Fruit fly (Drosophila melanogaster): ENCODE results near the gene sif.

sif gene

DNA sequence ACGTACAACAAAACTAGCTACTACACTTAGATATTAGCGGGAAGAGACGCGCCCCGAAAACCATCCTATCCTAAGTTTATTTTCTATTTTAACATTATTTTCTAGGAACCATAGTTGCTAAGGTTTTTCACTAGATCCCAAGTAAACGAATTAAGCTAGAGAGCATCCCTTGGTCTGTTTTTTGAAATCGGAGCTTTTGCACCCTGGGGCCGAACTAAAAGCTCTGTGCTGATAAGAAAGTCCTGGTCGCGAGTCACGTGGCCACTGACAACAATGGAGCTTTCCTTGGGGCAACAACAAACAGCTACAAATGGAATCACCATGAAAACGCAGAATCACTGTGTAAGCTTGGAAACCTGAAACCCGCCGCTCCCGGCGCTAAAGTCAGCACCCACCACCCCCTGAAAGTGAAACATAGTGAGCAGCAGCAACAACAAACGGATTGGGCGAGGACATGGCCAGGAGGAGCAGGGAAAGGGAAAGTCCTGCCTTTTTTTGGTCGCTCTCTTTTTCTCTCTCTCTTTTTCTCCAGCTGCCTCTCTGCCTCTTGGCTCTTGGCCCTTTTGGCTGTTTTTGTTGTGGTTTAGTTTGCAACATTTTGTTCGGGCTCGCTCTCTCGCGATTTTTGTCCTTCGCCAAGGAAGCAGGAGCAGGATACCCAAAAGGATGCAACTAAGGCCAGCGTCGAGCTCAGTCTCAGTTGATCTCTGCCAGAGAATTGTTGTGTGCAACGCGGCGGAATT lies at the start of gene sif:
sif (plus strand) TSS at position 693 of the 743 bp plus-strand sequence.
- TF ChIP-seq CG14655 (GFP tag; optimal IDR thresholded peaks at IDR 0.05), result no peak
- TF ChIP-seq CG12605 (GFP tag; IDR thresholded peaks at IDR 0.05), result no peak
- no peak for TF ChIP-seq CG4496 (GFP tag; IDR thresholded peaks at IDR 0.05)
- no peak for TF ChIP-seq CG34367 (tag; optimal IDR thresholded peaks at IDR 0.05)
- no peak for TF ChIP-seq rn (GFP tag; IDR thresholded peaks at IDR 0.05)
- TF ChIP-seq Pif1A (GFP tag; optimal IDR thresholded peaks at IDR 0.05), result no peak
- TF ChIP-seq CG15710 (tag; optimal IDR thresholded peaks at IDR 0.05), result no peak
- TF ChIP-seq CG8159 (tag; optimal IDR thresholded peaks at IDR 0.05), result no peak
- no peak for TF ChIP-seq CG17806 (tag; optimal IDR thresholded peaks at IDR 0.05)
- TF ChIP-seq CG32121 (GFP tag; IDR thresholded peaks at IDR 0.05), result no peak

DNA sequence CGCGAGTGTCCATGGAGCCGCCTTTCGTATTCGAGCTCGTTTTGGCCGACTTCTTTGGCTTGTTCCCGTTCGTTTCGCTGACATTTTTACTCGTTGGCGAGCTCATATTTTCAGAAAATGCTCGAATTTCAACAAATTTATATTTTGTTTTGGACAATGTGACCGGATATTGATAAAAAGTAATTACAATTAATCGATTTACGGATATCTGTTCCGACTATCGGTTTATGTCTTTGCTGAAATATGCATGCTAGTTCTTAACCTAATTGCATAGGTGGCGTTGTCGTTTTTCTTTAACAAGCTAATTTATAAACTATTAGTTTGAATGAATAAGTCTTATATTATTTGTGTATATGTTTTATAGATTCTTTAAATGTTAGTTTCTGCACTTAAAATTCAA lies 49.6 kb upstream of the sif start, which contains the start of gene Eaf6:
Eaf6 (minus strand) TSS at position 173 of the 400 bp plus-strand sequence.
- TF ChIP-seq CG9948 (tag; optimal IDR thresholded peaks at IDR 0.05), result no peak
- peak; percentile 13 for TF ChIP-seq EcR (GFP tag; optimal IDR thresholded peaks at IDR 0.05)

DNA sequence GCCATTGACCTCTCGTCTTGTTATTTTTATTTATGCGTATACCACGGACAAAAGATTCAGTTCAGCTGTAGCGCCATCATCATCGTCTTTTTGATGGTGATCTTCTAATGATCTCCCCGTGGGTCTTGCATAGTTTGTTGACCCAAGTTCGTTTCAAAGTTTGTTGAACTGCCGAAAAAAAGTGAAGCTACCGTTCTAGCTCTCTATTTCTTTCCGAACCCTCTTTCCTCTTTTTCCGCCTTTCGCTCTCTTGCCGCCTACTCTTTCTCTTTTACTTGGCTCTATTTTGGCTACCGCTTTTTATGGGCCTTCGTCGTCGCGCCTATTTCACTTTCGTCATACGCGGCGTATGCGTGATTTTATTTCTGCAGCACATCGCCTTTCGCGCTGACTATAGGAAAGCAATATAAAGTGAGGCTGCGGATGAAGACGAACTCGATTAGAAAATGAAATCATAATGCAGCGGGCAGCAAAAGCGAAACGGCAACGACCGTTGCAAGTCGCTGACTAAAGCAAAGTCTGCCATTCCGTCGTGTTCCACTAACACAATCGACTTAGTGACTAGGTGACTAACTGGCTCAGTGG lies 48.8 kb upstream of the sif start:
- TF ChIP-seq CG12605 (GFP tag; IDR thresholded peaks at IDR 0.05) (no peak), CG15710 (tag; optimal IDR thresholded peaks at IDR 0.05) (no peak)

DNA sequence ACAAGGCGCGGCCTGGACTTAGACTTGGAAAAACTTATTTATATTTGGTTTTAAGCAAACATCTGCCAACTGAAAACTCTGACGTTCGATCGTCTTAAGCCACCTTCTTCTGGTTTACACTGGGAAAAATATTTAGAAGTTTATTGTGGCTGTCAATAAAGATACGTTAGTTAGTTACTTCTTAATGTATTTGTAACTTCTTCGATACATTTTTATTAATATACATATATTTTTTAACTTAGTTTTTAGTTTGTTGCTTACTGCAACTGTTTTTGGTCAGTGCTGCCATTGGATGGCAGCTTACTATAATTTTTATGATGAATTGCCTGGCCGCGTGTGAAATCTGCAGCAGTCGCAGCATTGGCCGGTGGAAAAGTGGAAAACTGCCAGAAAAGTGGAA lies 48.2 kb upstream of the sif start:
- TF ChIP-seq rn (GFP tag; IDR thresholded peaks at IDR 0.05), result no peak
- no peak for TF ChIP-seq Pif1B (GFP tag; optimal IDR thresholded peaks at IDR 0.05)
- no peak for TF ChIP-seq EcR (GFP tag; optimal IDR thresholded peaks at IDR 0.05)
- TF ChIP-seq CG8301 (tag; optimal IDR thresholded peaks at IDR 0.05), result peak; percentile 75
- peak; percentile 58 for TF ChIP-seq CG32121 (GFP tag; IDR thresholded peaks at IDR 0.05)
- no peak for TF ChIP-seq CG12605 (GFP tag; IDR thresholded peaks at IDR 0.05)
- no peak for TF ChIP-seq CG9948 (tag; optimal IDR thresholded peaks at IDR 0.05)
- TF ChIP-seq gl (tag; optimal IDR thresholded peaks at IDR 0.05), result no peak
- TF ChIP-seq Pif1A (GFP tag; optimal IDR thresholded peaks at IDR 0.05), result no peak
- no peak for TF ChIP-seq CG34367 (tag; optimal IDR thresholded peaks at IDR 0.05)
- TF ChIP-seq CG10348 (GFP tag; IDR thresholded peaks at IDR 0.05), result no peak
- TF ChIP-seq CG13204 (GFP tag; optimal IDR thresholded peaks at IDR 0.05), result no peak
- no peak for TF ChIP-seq CG15710 (tag; optimal IDR thresholded peaks at IDR 0.05)
- TF ChIP-seq Snoo (tag; optimal IDR thresholded peaks at IDR 0.05), result no peak
- TF ChIP-seq CG14655 (GFP tag; optimal IDR thresholded peaks at IDR 0.05), result no peak
- peak; percentile 60 for TF ChIP-seq Ets98B (GFP tag; IDR thresholded peaks at IDR 0.05)
- 0 out of 3 replicates have a peak, but pooled peaks have one; percentile 51 for TF ChIP-seq CG4496 (GFP tag; IDR thresholded peaks at IDR 0.05)

DNA sequence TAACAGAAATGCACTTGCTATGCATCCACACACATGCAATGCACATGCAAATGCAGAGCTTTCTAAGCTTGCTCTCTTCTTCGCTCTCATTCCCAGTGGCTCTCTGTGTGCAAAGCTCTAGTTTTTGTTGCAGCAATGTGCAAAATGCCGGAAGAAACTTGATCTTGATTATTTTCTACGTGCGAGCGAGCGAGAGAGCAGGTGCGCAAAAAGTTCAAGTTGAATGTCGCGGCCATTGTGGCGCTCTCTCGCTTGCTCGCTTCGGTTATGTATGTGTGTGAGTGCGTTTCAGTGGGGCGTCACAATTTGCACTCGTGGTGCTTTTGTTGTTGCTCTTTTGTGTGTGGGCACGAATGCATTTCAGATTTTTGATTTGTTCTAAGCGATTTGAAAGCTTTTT lies 47.1 kb upstream of the sif start:
- TF ChIP-seq EcR (GFP tag; optimal IDR thresholded peaks at IDR 0.05), result peak; percentile 91
- TF ChIP-seq CG9948 (tag; optimal IDR thresholded peaks at IDR 0.05), result no peak
- TF ChIP-seq CG4496 (GFP tag; IDR thresholded peaks at IDR 0.05), result 0 out of 3 replicates have a peak, but pooled peaks have one; percentile 10
- peak; percentile 55 for TF ChIP-seq CG32121 (GFP tag; IDR thresholded peaks at IDR 0.05)
- no peak for TF ChIP-seq CG14655 (GFP tag; optimal IDR thresholded peaks at IDR 0.05)

DNA sequence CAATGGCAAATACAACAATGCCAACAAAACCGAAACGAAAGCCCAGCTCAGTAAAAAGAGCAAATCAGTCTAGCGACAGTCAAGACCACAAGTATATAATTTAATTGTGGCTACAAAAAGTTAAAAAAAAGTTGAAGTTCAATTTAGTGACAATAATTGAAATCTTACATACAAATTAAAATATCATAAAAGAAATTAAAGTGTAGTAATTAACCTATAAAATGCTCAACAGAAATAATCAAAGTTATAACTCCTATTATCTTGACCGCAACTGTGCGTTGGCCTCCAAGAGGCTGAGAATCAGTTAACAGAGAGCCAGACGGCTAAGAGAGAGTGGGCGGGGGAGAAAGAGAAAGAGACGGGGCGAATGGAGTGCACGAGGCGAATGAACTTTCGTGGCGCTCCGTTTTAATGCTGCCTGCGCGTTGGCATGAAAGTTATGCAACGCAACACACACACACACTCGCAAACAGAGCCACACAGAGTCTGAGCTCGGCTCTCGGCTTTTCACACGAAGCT lies 45.9 kb upstream of the sif start:
- TF ChIP-seq fd96Ca (GFP tag; IDR thresholded peaks at IDR 0.05) (no peak; the same call in 2 of the 3 replicates), CG15710 (tag; optimal IDR thresholded peaks at IDR 0.05) (peak; percentile 75), CG8301 (tag; optimal IDR thresholded peaks at IDR 0.05) (peak; percentile 98), EcR (GFP tag; optimal IDR thresholded peaks at IDR 0.05) (peak; percentile 97), CG12605 (GFP tag; IDR thresholded peaks at IDR 0.05) (peak; percentile 93), D1 (tag; optimal IDR thresholded peaks at IDR 0.05) (peak; percentile 48), rn (GFP tag; IDR thresholded peaks at IDR 0.05) (peak; percentile 73), Snoo (tag; optimal IDR thresholded peaks at IDR 0.05) (peak; percentile 93), Pif1A (GFP tag; optimal IDR thresholded peaks at IDR 0.05) (peak; percentile 92), CG32121 (GFP tag; IDR thresholded peaks at IDR 0.05) (peak; percentile 91), CG10348 (GFP tag; IDR thresholded peaks at IDR 0.05) (0 out of 2 replicates have a peak, but pooled peaks have one; percentile 34), CG4496 (GFP tag; IDR thresholded peaks at IDR 0.05) (peak; percentile 93), CG8159 (tag; optimal IDR thresholded peaks at IDR 0.05) (peak; percentile 87), CG34367 (tag; optimal IDR thresholded peaks at IDR 0.05) (peak; percentile 73), CG17806 (tag; optimal IDR thresholded peaks at IDR 0.05) (peak; percentile 86), CG13204 (GFP tag; optimal IDR thresholded peaks at IDR 0.05) (no peak), Ets98B (GFP tag; IDR thresholded peaks at IDR 0.05) (peak; percentile 92), gl (tag; optimal IDR thresholded peaks at IDR 0.05) (no peak), CG14655 (GFP tag; optimal IDR thresholded peaks at IDR 0.05) (peak; percentile 97), CG9948 (tag; optimal IDR thresholded peaks at IDR 0.05) (peak; percentile 82), Pif1B (GFP tag; optimal IDR thresholded peaks at IDR 0.05) (peak; percentile 92)

All from whole organism, pupa.